Fruit fly (Drosophila melanogaster) S2 (cell line): ENCODE results near the gene CG10553.

ENCODE experiments used
- CG8478 ChIP-seq: fragments of >200 bp; optimal IDR thresholded peaks from 2 replicates; lab custom pipeline; 2018
- CTCF ChIP-seq, 2 experiments: fragments of >200 bp; optimal IDR thresholded peaks; 2 replicates each; lab custom pipeline; 2018

DNA sequence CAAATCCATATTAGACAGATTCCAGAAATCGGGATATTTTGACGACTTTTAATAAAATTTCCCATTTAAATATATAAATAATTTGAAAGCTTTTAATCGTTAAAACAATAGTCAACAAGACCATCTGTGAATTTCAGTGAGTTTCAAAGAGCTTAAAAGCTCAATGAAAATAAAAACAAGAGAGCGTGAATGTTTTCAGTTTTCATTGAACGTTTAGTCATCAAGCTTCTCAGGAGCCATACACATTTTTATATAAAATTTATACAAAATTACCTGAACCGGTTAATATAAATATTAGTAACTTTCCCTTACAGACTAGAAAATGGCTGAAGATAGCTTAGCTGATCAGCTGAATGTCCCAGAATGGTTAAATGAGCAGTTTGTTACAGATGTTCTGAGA, 15.7 kb downstream of the CG10553 start, which contains the start of gene CG31370:
- TF ChIP-seq CG8478 (lab: Kevin White, UChicago) (no peak), CTCF (optimal IDR thresholded peaks at IDR 0.05; lab: Kevin White, UChicago) (no peak)
